Worm (Caenorhabditis elegans) whole organism, L3 larva: ENCODE measurements around the gene VC5.2.
A peak's percentile ranks its signal among the peaks of the same experiment; 100 is the strongest.

ENCODE experiments used
- aly-2 ChIP-seq: fragments of 150-350 bp; optimal IDR thresholded peaks from 2 replicates; lab custom pipeline; 2014; ENCODE audit warnings: missing biosample characterization, missing genetic modification characterization
- ama-1 ChIP-seq: fragments of 150-350 bp; optimal IDR thresholded peaks from 2 replicates; lab custom pipeline; 2018
- ceh-16 ChIP-seq: sonication (generic microtip); optimal IDR thresholded peaks from 2 replicates; lab custom pipeline; 2017; ENCODE audit warnings: missing biosample characterization, missing genetic modification characterization
- lin-39 ChIP-seq: fragments of 150-350 bp; optimal IDR thresholded peaks from 2 replicates; lab custom pipeline; 2018; ENCODE audit warnings: missing biosample characterization, missing genetic modification reagents, missing genetic modification characterization
- mdl-1 ChIP-seq: fragments of 150-350 bp; optimal IDR thresholded peaks from 2 replicates; lab custom pipeline; 2014; ENCODE audit warnings: missing biosample characterization, missing genetic modification characterization
- nhr-28 ChIP-seq: fragments of 150-350 bp; optimal IDR thresholded peaks from 2 replicates; lab custom pipeline; 2014; ENCODE audit warnings: missing biosample characterization, missing genetic modification characterization
- nhr-43 ChIP-seq: sonication (generic microtip); optimal IDR thresholded peaks from 2 replicates; lab custom pipeline; 2016; ENCODE audit warnings: mild to moderate bottlenecking, missing genetic modification characterization, missing compliant biosample characterization; ENCODE audit not compliant: poor library complexity, severe bottlenecking
- unc-39 ChIP-seq: sonication (generic microtip); optimal IDR thresholded peaks from 4 replicates; lab custom pipeline; 2017; ENCODE audit warnings: missing biosample characterization, missing genetic modification characterization

ce11 chrV:7084612-7085139 is 1.1 kb upstream of the VC5.2 start, which contains the start of gene mys-1:
- TF ChIP-seq ceh-16 (no peak), ama-1 (lab: Kevin White, UChicago) (no peak), lin-39 (tag; lab: Kevin White, UChicago) (peak; percentile 5), nhr-28 (tag; lab: Kevin White, UChicago) (no peak), mdl-1 (tag; lab: Kevin White, UChicago) (no peak), aly-2 (tag; lab: Kevin White, UChicago) (no peak), unc-39 (tag; lab: Kevin White, UChicago) (no peak), nhr-43 (tag; lab: Kevin White, UChicago) (peak; percentile 55)
